Worm (Caenorhabditis elegans) whole organism, midembryonic: Measurements from ENCODE around the gene eat-17.

Source experiments
- T22C8.4 ChIP-seq: fragments of 200-800 bp; sonication (Bioruptor generic); IDR thresholded peaks from 2 replicates; pipeline ENCODE4 v1.3.6; 2022; ENCODE audit warnings: missing genetic modification characterization, missing compliant biosample characterization
- cog-1 ChIP-seq: sonication (generic microtip); optimal IDR thresholded peaks from 2 replicates; lab custom pipeline; 2016; ENCODE audit warnings: missing genetic modification characterization, missing compliant biosample characterization
- flt-1 ChIP-seq: fragments of 200-800 bp; sonication (Bioruptor generic); IDR thresholded peaks from 2 replicates; pipeline ENCODE4 v1.3.6; 2022; ENCODE audit warnings: missing genetic modification characterization, missing compliant biosample characterization
- klf-2 ChIP-seq: fragments of 200-800 bp; sonication (Bioruptor generic); conservative IDR thresholded peaks from 2 replicates; pipeline ENCODE4 v1.3.6; 2022; ENCODE audit warnings: missing genetic modification reagents, missing genetic modification characterization, missing compliant biosample characterization
- med-1 ChIP-seq: sonication (generic microtip); optimal IDR thresholded peaks from 2 replicates; lab custom pipeline; 2017; ENCODE audit warnings: missing genetic modification characterization, mild to moderate bottlenecking, missing compliant biosample characterization, antibody characterized with exemption, missing genetic modification reagents; ENCODE audit not compliant: insufficient read depth
- ref-1 ChIP-seq: fragments of 200-800 bp; sonication (Bioruptor generic); conservative IDR thresholded peaks from 2 replicates; pipeline ENCODE4 v1.3.6; 2022; ENCODE audit warnings: missing genetic modification reagents, missing genetic modification characterization, missing compliant biosample characterization
- tab-1 ChIP-seq: fragments of 200-800 bp; sonication (Bioruptor generic); IDR thresholded peaks from 2 replicates; pipeline ENCODE4 v1.3.6; 2022; ENCODE audit warnings: missing genetic modification characterization, missing compliant biosample characterization
- ztf-23 ChIP-seq: fragments of 200-800 bp; sonication (Bioruptor generic); IDR thresholded peaks from 2 replicates; pipeline ENCODE4 v1.3.6; 2022; ENCODE audit warnings: missing genetic modification reagents, missing genetic modification characterization, missing compliant biosample characterization
- ztf-29 ChIP-seq: fragments of 200-800 bp; sonication (Bioruptor generic); IDR thresholded peaks from 2 replicates; pipeline ENCODE4 v1.3.6; 2022; ENCODE audit warnings: missing genetic modification reagents, missing genetic modification characterization, missing compliant biosample characterization

ce11 chrX:16354598-16355211, 61.9 kb downstream of the eat-17 start, which contains the start of gene nhr-28:
- no peak for TF ChIP-seq flt-1 (GFP tag; lab: Robert Waterston, UW)
- no peak for TF ChIP-seq tab-1 (GFP tag; lab: Robert Waterston, UW)
- no peak for TF ChIP-seq med-1 (GFP tag; lab: Kevin White, UChicago)
- TF ChIP-seq T22C8.4 (GFP tag; lab: Robert Waterston, UW) = no peak
- no peak for TF ChIP-seq ref-1
- no peak for TF ChIP-seq ztf-23 (GFP tag; lab: Robert Waterston, UW)
- TF ChIP-seq ztf-29 (GFP tag; lab: Robert Waterston, UW) = no peak
- no peak for TF ChIP-seq cog-1 (tag; lab: Kevin White, UChicago)
- no peak for TF ChIP-seq klf-2 (GFP tag; lab: Robert Waterston, UW)
